Worm (Caenorhabditis elegans) whole organism, young adult: ENCODE measurements around the gene cbp-1.

Experiments
- B0336.3 ChIP-seq: fragments of 200-800 bp; sonication (Bioruptor generic); IDR thresholded peaks from 2 replicates; pipeline ENCODE4 v1.3.6; 2022; ENCODE audit warnings: missing genetic modification characterization, missing compliant biosample characterization
- F22D6.2 ChIP-seq: sonication (generic microtip); optimal IDR thresholded peaks from 2 replicates; lab custom pipeline; 2016; ENCODE audit warnings: mild to moderate bottlenecking, missing genetic modification characterization, missing compliant biosample characterization
- F23B12.7 ChIP-seq: sonication (generic microtip); optimal IDR thresholded peaks from 2 replicates; lab custom pipeline; 2017; ENCODE audit warnings: missing genetic modification characterization, mild to moderate bottlenecking, missing compliant biosample characterization, antibody characterized with exemption, moderate library complexity; ENCODE audit not compliant: insufficient read depth
- F33H1.4 ChIP-seq: fragments of 200-800 bp; sonication (Bioruptor generic); IDR thresholded peaks from 2 replicates; pipeline ENCODE4 v1.3.6; 2022; ENCODE audit warnings: missing genetic modification reagents, missing genetic modification characterization, missing compliant biosample characterization
- F37B4.10 ChIP-seq: fragments of 200-800 bp; sonication (Bioruptor generic); IDR thresholded peaks from 2 replicates; pipeline ENCODE4 v1.3.6; 2022; ENCODE audit warnings: missing genetic modification characterization, missing compliant biosample characterization
- F39B2.1 ChIP-seq: fragments of 200-800 bp; sonication (Bioruptor generic); IDR thresholded peaks from 2 replicates; pipeline ENCODE4 v1.3.6; 2022; ENCODE audit warnings: missing genetic modification reagents, missing genetic modification characterization, missing compliant biosample characterization
- F49E8.2 ChIP-seq: sonication (generic microtip); optimal IDR thresholded peaks from 3 replicates; lab custom pipeline; 2017; ENCODE audit warnings: missing genetic modification characterization, mild to moderate bottlenecking, missing compliant biosample characterization, antibody characterized with exemption, moderate library complexity; ENCODE audit not compliant: insufficient read depth
- T26A5.8 ChIP-seq: sonication (generic microtip); optimal IDR thresholded peaks from 2 replicates; lab custom pipeline; 2016; ENCODE audit warnings: missing genetic modification characterization, missing compliant biosample characterization
- Y53F4B.3 ChIP-seq: fragments of 200-800 bp; sonication (Bioruptor generic); IDR thresholded peaks from 2 replicates; pipeline ENCODE4 v1.3.6; 2022; ENCODE audit warnings: missing genetic modification reagents, missing genetic modification characterization, missing compliant biosample characterization
- akir-1 ChIP-seq: fragments of 200-800 bp; sonication (Bioruptor generic); optimal IDR thresholded peaks from 2 replicates; lab custom pipeline; 2018; ENCODE audit warnings: mild to moderate bottlenecking, missing genetic modification characterization, moderate library complexity, missing compliant biosample characterization
- ama-1 ChIP-seq, 3 experiments: fragments of 150-350 bp in 1 of 3; sonication (generic microtip) in 2 of 3; optimal IDR thresholded peaks; 2 replicates each; lab custom pipeline; 2014 to 2018; ENCODE audit warnings: missing biosample characterization in 2 of 3, missing genetic modification characterization in 2 of 3, missing genetic modification reagents in 2 of 3
- attf-3 ChIP-seq: fragments of 200-800 bp; sonication (Bioruptor generic); conservative IDR thresholded peaks from 2 replicates; pipeline ENCODE4 v1.3.6; 2022; ENCODE audit warnings: missing genetic modification reagents, missing genetic modification characterization, missing compliant biosample characterization
- attf-5 ChIP-seq: fragments of 200-800 bp; sonication (Bioruptor generic); optimal IDR thresholded peaks from 2 replicates; lab custom pipeline; 2018; ENCODE audit warnings: mild to moderate bottlenecking, missing genetic modification characterization, missing compliant biosample characterization
- bed-1 ChIP-seq: fragments of 200-800 bp; sonication (Bioruptor generic); IDR thresholded peaks from 2 replicates; pipeline ENCODE4 v1.3.6; 2022; ENCODE audit warnings: missing genetic modification reagents, missing genetic modification characterization, missing compliant biosample characterization
- cebp-2 ChIP-seq: fragments of 200-800 bp; sonication (Bioruptor generic); IDR thresholded peaks from 2 replicates; pipeline ENCODE4 v1.3.6; 2022; ENCODE audit warnings: missing genetic modification characterization, missing compliant biosample characterization
- ceh-27 ChIP-seq: fragments of 200-800 bp; sonication (Bioruptor generic); optimal IDR thresholded peaks from 2 replicates; lab custom pipeline; 2018; ENCODE audit warnings: mild to moderate bottlenecking, missing genetic modification characterization, moderate library complexity, missing compliant biosample characterization
- ceh-58 ChIP-seq: fragments of 200-800 bp; sonication (Bioruptor generic); IDR thresholded peaks from 2 replicates; pipeline ENCODE4 v1.3.6; 2022; ENCODE audit warnings: missing genetic modification characterization, missing compliant biosample characterization
- ceh-91 ChIP-seq: fragments of 200-800 bp; sonication (Bioruptor generic); IDR thresholded peaks from 2 replicates; pipeline ENCODE4 v1.3.6; 2022; ENCODE audit warnings: missing genetic modification reagents, missing genetic modification characterization, missing compliant biosample characterization
- die-1 ChIP-seq: sonication (generic microtip); optimal IDR thresholded peaks from 2 replicates; lab custom pipeline; 2016; ENCODE audit warnings: missing genotype, mild to moderate bottlenecking, missing genetic modification characterization, missing compliant biosample characterization
- dpff-1 ChIP-seq: sonication (generic microtip); optimal IDR thresholded peaks from 2 replicates; lab custom pipeline; 2017; ENCODE audit warnings: mild to moderate bottlenecking, missing genetic modification characterization, missing compliant biosample characterization
- efl-1 ChIP-seq: fragments of 150-350 bp; optimal IDR thresholded peaks from 2 replicates; lab custom pipeline; 2014; ENCODE audit warnings: missing biosample characterization, missing genetic modification reagents, missing genetic modification characterization
- egl-44 ChIP-seq: fragments of 200-800 bp; sonication (Bioruptor generic); IDR thresholded peaks from 2 replicates; pipeline ENCODE4 v1.3.6; 2022; ENCODE audit warnings: missing genetic modification reagents, missing genetic modification characterization, missing compliant biosample characterization
- hmg-20 ChIP-seq: fragments of 200-800 bp; sonication (Bioruptor generic); IDR thresholded peaks from 2 replicates; pipeline ENCODE4 v1.3.6; 2022; ENCODE audit warnings: missing genetic modification reagents, missing genetic modification characterization, missing compliant biosample characterization
- let-607 ChIP-seq, 2 experiments: fragments of 200-800 bp in 1 of 2; sonication (Bioruptor generic) in 1 of 2; sonication (generic microtip) in 1 of 2; optimal IDR thresholded peaks; 2 replicates each; lab custom pipeline; 2016 to 2018; ENCODE audit warnings: mild to moderate bottlenecking in 2 of 2, missing compliant biosample characterization in 2 of 2, missing genetic modification characterization in 2 of 2, moderate library complexity in 2 of 2, missing genotype in 1 of 2
- lin-40 ChIP-seq: sonication (generic microtip); optimal IDR thresholded peaks from 2 replicates; lab custom pipeline; 2016; ENCODE audit warnings: missing genetic modification characterization, mild to moderate bottlenecking, missing compliant biosample characterization, missing genotype, missing genetic modification reagents
- lin-54 ChIP-seq: fragments of 200-800 bp; sonication (Bioruptor generic); optimal IDR thresholded peaks from 2 replicates; lab custom pipeline; 2018; ENCODE audit warnings: mild to moderate bottlenecking, missing genetic modification characterization, missing compliant biosample characterization
- madf-10 ChIP-seq: sonication (generic microtip); optimal IDR thresholded peaks from 2 replicates; lab custom pipeline; 2016; ENCODE audit warnings: mild to moderate bottlenecking, missing genetic modification characterization, missing compliant biosample characterization
- madf-3 ChIP-seq: fragments of 200-800 bp; sonication (Bioruptor generic); IDR thresholded peaks from 2 replicates; pipeline ENCODE4 v1.3.6; 2022; ENCODE audit warnings: missing genetic modification reagents, missing genetic modification characterization, missing compliant biosample characterization
- madf-8 ChIP-seq: fragments of 200-800 bp; sonication (Bioruptor generic); conservative IDR thresholded peaks from 2 replicates; pipeline ENCODE4 v1.3.6; 2022; ENCODE audit warnings: missing genetic modification reagents, missing genetic modification characterization, missing compliant biosample characterization
- mxl-1 ChIP-seq: sonication (generic microtip); optimal IDR thresholded peaks from 2 replicates; lab custom pipeline; 2016; ENCODE audit warnings: missing genetic modification characterization, missing compliant biosample characterization
- nfya-1 ChIP-seq: sonication (generic microtip); optimal IDR thresholded peaks from 2 replicates; lab custom pipeline; 2017; ENCODE audit warnings: antibody characterized with exemption, missing compliant biosample characterization, missing genetic modification characterization, borderline replicate concordance; ENCODE audit not compliant: insufficient read depth
- nfya-2 ChIP-seq: fragments of 200-800 bp; sonication (Bioruptor generic); IDR thresholded peaks from 2 replicates; pipeline ENCODE4 v1.3.6; 2022; ENCODE audit warnings: missing genetic modification reagents, missing genetic modification characterization, missing compliant biosample characterization
- nfyb-1 ChIP-seq: fragments of 200-800 bp; sonication (Bioruptor generic); IDR thresholded peaks from 2 replicates; pipeline ENCODE4 v1.3.6; 2022; ENCODE audit warnings: missing genetic modification reagents, missing genetic modification characterization, missing compliant biosample characterization
- nhr-179 ChIP-seq: sonication (generic microtip); optimal IDR thresholded peaks from 2 replicates; lab custom pipeline; 2016; ENCODE audit warnings: mild to moderate bottlenecking, missing genetic modification characterization, missing compliant biosample characterization
- nhr-90 ChIP-seq: sonication (generic microtip); optimal IDR thresholded peaks from 2 replicates; lab custom pipeline; 2016; ENCODE audit warnings: missing genotype, mild to moderate bottlenecking, missing genetic modification characterization, missing compliant biosample characterization
- pha-4 ChIP-seq: fragments of 150-350 bp; sonication (generic microtip); optimal IDR thresholded peaks from 2 replicates; lab custom pipeline; 2014; ENCODE audit warnings: missing biosample characterization, missing genetic modification reagents, missing genetic modification characterization
- rcor-1 ChIP-seq: fragments of 200-800 bp; sonication (Bioruptor generic); IDR thresholded peaks from 2 replicates; pipeline ENCODE4 v1.3.6; 2022; ENCODE audit warnings: missing genetic modification reagents, missing genetic modification characterization, missing compliant biosample characterization
- rpc-1 ChIP-seq, 2 experiments: fragments of 150-350 bp in 1 of 2; sonication (generic microtip) in 1 of 2; optimal IDR thresholded peaks; 2 replicates each; lab custom pipeline; 2014 to 2018; ENCODE audit warnings: missing biosample characterization in 1 of 2, missing genetic modification characterization in 1 of 2, missing genetic modification reagents in 1 of 2, missing genotype in 1 of 2
- sdz-38 ChIP-seq: sonication (generic microtip); optimal IDR thresholded peaks from 2 replicates; lab custom pipeline; 2016; ENCODE audit warnings: missing genotype, missing genetic modification characterization, missing compliant biosample characterization
- snpc-1.3 ChIP-seq: sonication (generic microtip); optimal IDR thresholded peaks from 2 replicates; lab custom pipeline; 2017; ENCODE audit warnings: missing genetic modification characterization, mild to moderate bottlenecking, missing compliant biosample characterization, antibody characterized with exemption, moderate library complexity, missing genotype, missing genetic modification reagents; ENCODE audit not compliant: insufficient read depth
- snpc-4 ChIP-seq, 5 experiments: fragments of 150-350 bp in 1 of 5; sonication (generic microtip) in 4 of 5; optimal IDR thresholded peaks; 2 replicates each; lab custom pipeline; 2014 to 2018; ENCODE audit warnings: missing genetic modification characterization in 5 of 5, missing biosample characterization in 3 of 5, antibody characterized with exemption in 2 of 5, mild to moderate bottlenecking in 2 of 5, missing compliant biosample characterization in 2 of 5, missing genotype in 2 of 5, moderate library complexity in 2 of 5, missing genetic modification reagents in 1 of 5
- tbx-9 ChIP-seq: sonication (generic microtip); optimal IDR thresholded peaks from 2 replicates; lab custom pipeline; 2016; ENCODE audit warnings: borderline replicate concordance, missing genetic modification characterization, inconsistent platforms, missing compliant biosample characterization
- tlf-1 ChIP-seq: fragments of 200-800 bp; sonication (Bioruptor generic); optimal IDR thresholded peaks from 2 replicates; lab custom pipeline; 2018; ENCODE audit warnings: mild to moderate bottlenecking, missing genetic modification characterization, missing compliant biosample characterization
- xnd-1 ChIP-seq: sonication (generic microtip); optimal IDR thresholded peaks from 2 replicates; lab custom pipeline; 2016; ENCODE audit warnings: missing genotype, missing genetic modification reagents, missing genetic modification characterization, missing compliant biosample characterization
- ztf-18 ChIP-seq: sonication (generic microtip); optimal IDR thresholded peaks from 2 replicates; lab custom pipeline; 2016; ENCODE audit warnings: missing genotype, mild to moderate bottlenecking, missing genetic modification characterization, missing compliant biosample characterization
- ztf-26 ChIP-seq: sonication (generic microtip); optimal IDR thresholded peaks from 2 replicates; lab custom pipeline; 2017; ENCODE audit warnings: missing genetic modification characterization, missing compliant biosample characterization
- ztf-28 ChIP-seq: fragments of 200-800 bp; sonication (Bioruptor generic); IDR thresholded peaks from 2 replicates; pipeline ENCODE4 v1.3.6; 2022; ENCODE audit warnings: missing genetic modification reagents, missing genetic modification characterization, missing compliant biosample characterization

cbp-1 gene

DNA sequence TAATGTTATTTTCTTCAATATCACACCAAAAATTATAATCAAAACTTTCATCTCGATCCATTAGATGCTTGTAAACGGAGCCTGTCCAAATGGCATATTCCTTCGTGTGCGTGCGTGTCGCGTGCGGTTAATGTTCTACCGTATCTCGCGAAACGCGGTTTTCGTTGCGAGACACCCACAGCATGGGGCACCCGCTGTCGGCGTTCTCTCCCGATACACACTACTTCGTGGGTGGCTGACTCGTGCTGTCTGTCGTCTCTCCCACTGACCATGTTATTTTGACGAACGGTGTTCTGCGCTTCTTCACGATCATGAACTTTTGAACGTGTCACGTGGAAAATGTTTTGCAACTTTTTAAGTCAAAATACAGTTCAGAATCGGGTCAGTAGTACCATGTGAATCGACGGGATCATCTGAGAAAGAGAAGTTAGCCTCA is 826 bp upstream of the cbp-1 start (continued):
- TF ChIP-seq ztf-18, result peak; percentile 82
- no peak for TF ChIP-seq F23B12.7 (tag; lab: Kevin White, UChicago)
- TF ChIP-seq F39B2.1 (GFP tag; lab: Robert Waterston, UW), result peak; percentile 77
- TF ChIP-seq attf-3, result peak; percentile 74
- TF ChIP-seq madf-3 (GFP tag; lab: Robert Waterston, UW), result peak; percentile 100
- TF ChIP-seq mxl-1 (tag; lab: Kevin White, UChicago), result no peak
- peak; percentile 99 for TF ChIP-seq attf-5 (GFP tag; lab: Kevin White, UChicago)
- peak; percentile 92 for TF ChIP-seq akir-1 (GFP tag; lab: Kevin White, UChicago)
- TF ChIP-seq nfya-1 (tag; lab: Kevin White, UChicago), result no peak
- TF ChIP-seq F49E8.2 (tag; lab: Kevin White, UChicago), result no peak
- TF ChIP-seq sdz-38, result no peak
- peak; percentile 98 for TF ChIP-seq lin-40
- peak; percentile 90 for TF ChIP-seq ama-1 (optimal IDR thresholded peaks at IDR 0.05; lab: Kevin White, UChicago)
- peak in 1 of 2 experiments; percentile 78 for TF ChIP-seq ama-1 (GFP tag; optimal IDR thresholded peaks at IDR 0.05; lab: Kevin White, UChicago)
- TF ChIP-seq madf-10 (tag; lab: Kevin White, UChicago), result peak; percentile 94
- no peak for TF ChIP-seq xnd-1 (tag; lab: Kevin White, UChicago)
- TF ChIP-seq die-1 (tag; lab: Kevin White, UChicago), result peak; percentile 62
- TF ChIP-seq Y53F4B.3 (GFP tag; lab: Robert Waterston, UW), result no peak
- no peak for TF ChIP-seq ceh-91 (GFP tag; lab: Robert Waterston, UW)
- TF ChIP-seq ceh-58 (GFP tag; lab: Robert Waterston, UW), result no peak
- TF ChIP-seq cebp-2, result peak; percentile 95
- TF ChIP-seq rcor-1, result peak; percentile 92
- peak; percentile 94 for TF ChIP-seq nhr-90 (tag; lab: Kevin White, UChicago)
- peak; percentile 91 for TF ChIP-seq F33H1.4 (GFP tag; lab: Robert Waterston, UW)
- peak; percentile 97 for TF ChIP-seq tlf-1 (GFP tag; lab: Kevin White, UChicago)
- peak; percentile 99 for TF ChIP-seq B0336.3 (GFP tag; lab: Robert Waterston, UW)
- no peak for TF ChIP-seq tbx-9 (tag; lab: Kevin White, UChicago)
- peak; percentile 97 for TF ChIP-seq bed-1 (GFP tag; lab: Robert Waterston, UW)
- peak; percentile 98 for TF ChIP-seq ztf-26 (tag; lab: Kevin White, UChicago)
- TF ChIP-seq pha-4 (tag; lab: Kevin White, UChicago), result peak; percentile 95
- 0 out of 2 replicates have a peak, but pooled peaks have one; percentile 87 for TF ChIP-seq nfya-2
- TF ChIP-seq dpff-1, result peak; percentile 88
- TF ChIP-seq lin-54 (GFP tag; lab: Kevin White, UChicago), result peak; percentile 95
- no peak for TF ChIP-seq efl-1 (GFP tag; lab: Kevin White, UChicago)
- TF ChIP-seq T26A5.8 (tag; lab: Kevin White, UChicago), result no peak
- TF ChIP-seq ztf-28, result peak; percentile 84; the same call in 1 of the 2 replicates
- TF ChIP-seq egl-44 (GFP tag; lab: Robert Waterston, UW), result peak; percentile 96
- TF ChIP-seq rpc-1 (optimal IDR thresholded peaks at IDR 0.05; lab: Kevin White, UChicago), result peak; percentile 19
- no peak for TF ChIP-seq rpc-1 (tag; optimal IDR thresholded peaks at IDR 0.05; lab: Kevin White, UChicago)
- peak; percentile 99 for TF ChIP-seq nfyb-1
- peak; percentile 89 for TF ChIP-seq F22D6.2 (tag; lab: Kevin White, UChicago)
- peak; percentile 94; the same call in 1 of the 2 replicates for TF ChIP-seq F37B4.10 (GFP tag; lab: Robert Waterston, UW)
- TF ChIP-seq hmg-20 (GFP tag; lab: Robert Waterston, UW), result peak; percentile 87
- TF ChIP-seq snpc-4 (GFP tag; optimal IDR thresholded peaks at IDR 0.05; lab: Kevin White, UChicago), result peak; percentile 43
- peak in 3 of 4 experiments; percentile 57 to 84 (median 83) for TF ChIP-seq snpc-4 (tag; optimal IDR thresholded peaks at IDR 0.05; lab: Kevin White, UChicago)
- TF ChIP-seq madf-8, result no peak
- peak; percentile 91 to 94 for TF ChIP-seq let-607 (tag; optimal IDR thresholded peaks at IDR 0.05; lab: Kevin White, UChicago)
- peak; percentile 21 for TF ChIP-seq snpc-1.3 (tag; lab: Kevin White, UChicago)
- no peak for TF ChIP-seq nhr-179 (tag; lab: Kevin White, UChicago)
- TF ChIP-seq ceh-27 (GFP tag; lab: Kevin White, UChicago), result peak; percentile 98
